Worm (Caenorhabditis elegans): ENCODE data around the gene rle-1.

DNA sequence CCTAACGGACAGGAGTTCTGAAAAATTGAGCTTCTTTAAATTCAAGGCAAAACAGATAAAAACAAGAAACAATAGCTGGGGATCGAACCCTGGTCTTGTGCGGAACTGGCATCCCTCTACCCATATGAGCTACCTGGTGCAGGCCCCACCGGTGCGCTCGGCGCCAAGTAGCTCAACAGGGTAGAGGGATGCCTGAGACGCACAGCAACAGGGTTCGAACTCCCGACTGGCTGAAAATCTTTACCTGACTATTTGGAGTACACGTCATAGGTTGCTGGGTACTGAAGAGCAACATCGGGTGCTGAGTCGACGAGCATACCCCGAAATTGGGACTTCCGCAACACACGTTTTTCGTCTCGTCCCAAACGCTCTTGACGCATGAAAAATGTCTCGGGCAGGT is 26.9 kb downstream of the rle-1 start:
- TF ChIP-seq che-1 (tag; optimal IDR thresholded peaks at IDR 0.05) = no peak
- no peak for TF ChIP-seq Y22D7AL.16 (tag; optimal IDR thresholded peaks at IDR 0.05)
- TF ChIP-seq odd-2 (tag; optimal IDR thresholded peaks at IDR 0.05) = no peak
- no peak for TF ChIP-seq gmeb-2 (tag; optimal IDR thresholded peaks at IDR 0.05)
- TF ChIP-seq sdc-2 (tag; optimal IDR thresholded peaks at IDR 0.05) = no peak
- no peak for TF ChIP-seq lim-6 (tag; optimal IDR thresholded peaks at IDR 0.05)
- no peak for TF ChIP-seq lin-11 (tag; optimal IDR thresholded peaks at IDR 0.05)
- TF ChIP-seq nfya-1 (tag; optimal IDR thresholded peaks at IDR 0.05) = no peak
- TF ChIP-seq ceh-34 (tag; optimal IDR thresholded peaks at IDR 0.05) = no peak
